Fruit fly (Drosophila melanogaster): Measurements from ENCODE around the gene Fhos.

dm6 chr3L:8825030-8825407, 71.6 kb downstream of the Fhos start:
- no peak for TF ChIP-seq CG8478 (optimal IDR thresholded peaks at IDR 0.05)
- TF ChIP-seq CTCF (optimal IDR thresholded peaks at IDR 0.05): no peak

All from S2 (cell line).